Fruit fly (Drosophila melanogaster): ENCODE results near the gene CG42588.

The CG42588 gene

DNA sequence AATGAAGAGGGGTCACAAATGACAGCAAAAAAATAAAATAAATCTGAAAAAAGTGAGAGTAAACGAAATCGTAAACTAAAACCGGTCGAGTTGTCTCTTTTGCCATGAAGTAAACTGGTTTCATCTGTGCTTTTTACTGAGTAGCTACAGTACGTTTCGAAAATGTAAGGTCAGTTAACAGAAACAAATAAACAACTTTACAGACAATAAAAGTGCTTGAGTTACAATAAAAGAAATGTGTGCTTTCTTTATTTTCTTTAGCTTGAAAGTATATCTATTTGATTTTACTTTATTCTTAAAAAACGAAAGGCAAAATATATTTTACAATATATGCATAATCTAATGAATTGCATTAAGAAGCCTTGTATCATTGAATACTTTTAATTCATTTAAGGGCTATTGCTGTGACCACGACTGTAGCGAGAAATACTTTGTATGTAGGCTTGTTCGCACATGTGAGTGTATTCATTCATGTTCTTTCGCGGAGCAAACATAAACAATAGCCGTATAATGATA, 21.1 kb upstream of the CG42588 start (continued):
- TF ChIP-seq kni (GFP tag; optimal IDR thresholded peaks at IDR 0.05): no peak
- TF ChIP-seq Kr (GFP tag; optimal IDR thresholded peaks at IDR 0.05): no peak
- no peak for TF ChIP-seq CG8765 (GFP tag; IDR thresholded peaks at IDR 0.05)
- no peak for TF ChIP-seq Atf-2 (GFP tag; optimal IDR thresholded peaks at IDR 0.05)
- no peak for TF ChIP-seq CG4360 (GFP tag; IDR thresholded peaks at IDR 0.05)
- TF ChIP-seq Scr (GFP tag; IDR thresholded peaks at IDR 0.05; ENCODE audit: partially characterized antibody): no peak
- TF ChIP-seq CG4707 (GFP tag; optimal IDR thresholded peaks at IDR 0.05): no peak
- TF ChIP-seq Gsc (GFP tag; IDR thresholded peaks at IDR 0.05): no peak
- TF ChIP-seq CG6175 (GFP tag; IDR thresholded peaks at IDR 0.05): no peak
- TF ChIP-seq CG1647 (GFP tag; optimal IDR thresholded peaks at IDR 0.05): no peak
- no peak; the same call in none of the 2 replicates for TF ChIP-seq Ada2b (GFP tag; IDR thresholded peaks at IDR 0.05)
- no peak for TF ChIP-seq toy (GFP tag; IDR thresholded peaks at IDR 0.05)
- TF ChIP-seq CG32767 (GFP tag; IDR thresholded peaks at IDR 0.05): 0 out of 2 replicates have a peak, but pooled peaks have one; percentile 33
- TF ChIP-seq HmgD (GFP tag; optimal IDR thresholded peaks at IDR 0.05): no peak
- TF ChIP-seq CG12659 (GFP tag; optimal IDR thresholded peaks at IDR 0.05): peak; percentile 67
- TF ChIP-seq corto (GFP tag; optimal IDR thresholded peaks at IDR 0.05): peak; percentile 55
- peak; percentile 15 for TF ChIP-seq CG1529 (GFP tag; optimal IDR thresholded peaks at IDR 0.05)
- no peak for TF ChIP-seq danr (GFP tag; IDR thresholded peaks at IDR 0.05)
- no peak for TF ChIP-seq seq (GFP tag; IDR thresholded peaks at IDR 0.05)
- no peak for TF ChIP-seq CG10431 (GFP tag; optimal IDR thresholded peaks at IDR 0.05)
- no peak for TF ChIP-seq CG10366 (GFP tag; IDR thresholded peaks at IDR 0.05)
- TF ChIP-seq CG6854 (GFP tag; optimal IDR thresholded peaks at IDR 0.05): peak; percentile 49
- TF ChIP-seq CG13287 (GFP tag; IDR thresholded peaks at IDR 0.05; ENCODE audit: partially characterized antibody): no peak
- peak; percentile 72 for TF ChIP-seq CG18599 (GFP tag; optimal IDR thresholded peaks at IDR 0.05)
- TF ChIP-seq hb (GFP tag; IDR thresholded peaks at IDR 0.05; ENCODE audit: partially characterized antibody): no peak
- TF ChIP-seq CG14667 (GFP tag; IDR thresholded peaks at IDR 0.05): peak; percentile 9; the same call in 1 of the 2 replicates
- TF ChIP-seq Mrtf (GFP tag; IDR thresholded peaks at IDR 0.05): no peak
- no peak for TF ChIP-seq cg (GFP tag; optimal IDR thresholded peaks at IDR 0.05)
- TF ChIP-seq usp (GFP tag; optimal IDR thresholded peaks at IDR 0.05): no peak
- peak; percentile 40 for TF ChIP-seq Bteb2 (GFP tag; optimal IDR thresholded peaks at IDR 0.05)
- TF ChIP-seq ftz-f1 (GFP tag; optimal IDR thresholded peaks at IDR 0.05): no peak
- TF ChIP-seq ap (GFP tag; IDR thresholded peaks at IDR 0.05): no peak
- TF ChIP-seq cato (GFP tag; optimal IDR thresholded peaks at IDR 0.05; ENCODE audit: borderline replicate concordance): no peak
- no peak for TF ChIP-seq CHES-1-like (GFP tag; optimal IDR thresholded peaks at IDR 0.05)
- TF ChIP-seq stc (GFP tag; IDR thresholded peaks at IDR 0.05): no peak
- no peak for TF ChIP-seq Rx (GFP tag; IDR thresholded peaks at IDR 0.05)
- peak; percentile 64 for TF ChIP-seq trem (tag; optimal IDR thresholded peaks at IDR 0.05)
- peak; percentile 24; the same call in 1 of the 2 replicates for TF ChIP-seq CG17328 (GFP tag; IDR thresholded peaks at IDR 0.05)
- no peak for TF ChIP-seq CG6765 (GFP tag; optimal IDR thresholded peaks at IDR 0.05)
- no peak for TF ChIP-seq Bgb (GFP tag; IDR thresholded peaks at IDR 0.05; ENCODE audit: partially characterized antibody)
- peak; percentile 73 for TF ChIP-seq CG2120 (GFP tag; optimal IDR thresholded peaks at IDR 0.05)
- TF ChIP-seq ro (GFP tag; IDR thresholded peaks at IDR 0.05): no peak
- TF ChIP-seq CG11398 (GFP tag; optimal IDR thresholded peaks at IDR 0.05): no peak
- no peak for TF ChIP-seq CG3065 (GFP tag; optimal IDR thresholded peaks at IDR 0.05)
- peak; percentile 64; the same call in 1 of the 2 replicates for TF ChIP-seq Xrp1 (GFP tag; IDR thresholded peaks at IDR 0.05)
- TF ChIP-seq CG8290 (GFP tag; optimal IDR thresholded peaks at IDR 0.05): peak; percentile 50
- TF ChIP-seq CG8290 (tag; optimal IDR thresholded peaks at IDR 0.05): peak in 1 of 2 experiments; percentile 4
- peak; percentile 42 for TF ChIP-seq CG15073 (GFP tag; optimal IDR thresholded peaks at IDR 0.05)
- TF ChIP-seq cad (GFP tag; optimal IDR thresholded peaks at IDR 0.05): no peak
- no peak for TF ChIP-seq mld (GFP tag; IDR thresholded peaks at IDR 0.05; ENCODE audit: partially characterized antibody)
- TF ChIP-seq CG16815 (GFP tag; optimal IDR thresholded peaks at IDR 0.05): no peak
- TF ChIP-seq da (GFP tag; optimal IDR thresholded peaks at IDR 0.05): no peak
